Fruit fly (Drosophila melanogaster) whole organism, embryonic: ENCODE measurements around the gene CBP.

ENCODE experiments used
- Abd-B ChIP-seq: fragments of 200-800 bp; sonication (Bioruptor generic); optimal IDR thresholded peaks from 2 replicates; lab custom pipeline; 2018; ENCODE audit warnings: missing biosample characterization, mild to moderate bottlenecking, missing genetic modification characterization, moderate library complexity
- CG10979 ChIP-seq: fragments of 200-800 bp; sonication (Bioruptor generic); optimal IDR thresholded peaks from 2 replicates; lab custom pipeline; 2018; ENCODE audit warnings: missing biosample characterization, mild to moderate bottlenecking, missing genetic modification characterization, moderate library complexity
- CG12299 ChIP-seq: fragments of 200-800 bp; sonication (Bioruptor generic); optimal IDR thresholded peaks from 2 replicates; lab custom pipeline; 2018; ENCODE audit warnings: missing biosample characterization, mild to moderate bottlenecking, missing genetic modification characterization
- CG12744 ChIP-seq: fragments of 200-800 bp; sonication (Bioruptor generic); optimal IDR thresholded peaks from 2 replicates; lab custom pipeline; 2016; ENCODE audit warnings: missing biosample characterization, missing genetic modification characterization
- CG12942 ChIP-seq: fragments of 200-800 bp; sonication (Bioruptor generic); optimal IDR thresholded peaks from 3 replicates; lab custom pipeline; 2016; ENCODE audit warnings: missing biosample characterization, missing genetic modification characterization
- CG13296 ChIP-seq: fragments of 200-800 bp; sonication (Bioruptor generic); optimal IDR thresholded peaks from 3 replicates; lab custom pipeline; 2018; ENCODE audit warnings: missing biosample characterization, mild to moderate bottlenecking, missing genetic modification characterization
- CG14441 ChIP-seq: fragments of 200-800 bp; sonication (Bioruptor generic); IDR thresholded peaks from 2 replicates; pipeline ENCODE4 v1.3.6; 2022; ENCODE audit warnings: missing biosample characterization, missing genetic modification characterization
- CG14860 ChIP-seq: fragments of 200-800 bp; sonication (Bioruptor generic); IDR thresholded peaks from 3 replicates; pipeline ENCODE4 v1.3.6; 2022; ENCODE audit warnings: missing biosample characterization, missing genetic modification characterization; ENCODE audit not compliant: partially characterized antibody
- CG15269 ChIP-seq: fragments of 200-800 bp; sonication (Bioruptor generic); optimal IDR thresholded peaks from 2 replicates; lab custom pipeline; 2018; ENCODE audit warnings: missing biosample characterization, mild to moderate bottlenecking, missing genetic modification characterization, moderate library complexity
- CG17186 ChIP-seq: fragments of 200-800 bp; sonication (Bioruptor generic); optimal IDR thresholded peaks from 3 replicates; lab custom pipeline; 2017; ENCODE audit warnings: missing biosample characterization, missing genetic modification reagents, missing genetic modification characterization
- CG17361 ChIP-seq: fragments of 200-800 bp; sonication (Bioruptor generic); IDR thresholded peaks from 3 replicates; pipeline ENCODE4 v1.3.6; 2022; ENCODE audit warnings: missing biosample characterization, missing genetic modification characterization
- CG17829 ChIP-seq: fragments of 200-800 bp; optimal IDR thresholded peaks from 2 replicates; lab custom pipeline; 2019; ENCODE audit warnings: missing biosample characterization, mild to moderate bottlenecking, missing genetic modification characterization, moderate library complexity
- CG2116 ChIP-seq: fragments of 200-800 bp; sonication (Bioruptor generic); optimal IDR thresholded peaks from 3 replicates; lab custom pipeline; 2018; ENCODE audit warnings: missing biosample characterization, mild to moderate bottlenecking, missing genetic modification characterization
- CG31441 ChIP-seq: fragments of 200-800 bp; sonication (Bioruptor generic); IDR thresholded peaks from 2 replicates; pipeline ENCODE4 v1.3.6; 2022; ENCODE audit warnings: missing biosample characterization, missing genetic modification characterization
- CG32532 ChIP-seq: fragments of 200-800 bp; sonication (Bioruptor generic); IDR thresholded peaks from 2 replicates; pipeline ENCODE4 v1.3.6; 2022; ENCODE audit warnings: missing biosample characterization, missing genetic modification characterization
- CG34376 ChIP-seq: fragments of 200-800 bp; sonication (Bioruptor generic); optimal IDR thresholded peaks from 2 replicates; lab custom pipeline; 2018; ENCODE audit warnings: missing biosample characterization, mild to moderate bottlenecking, missing genetic modification characterization
- CG3847 ChIP-seq: fragments of 200-800 bp; sonication (Bioruptor generic); IDR thresholded peaks from 2 replicates; pipeline ENCODE4 v1.3.6; 2022; ENCODE audit warnings: missing biosample characterization, missing genetic modification characterization
- CG4820 ChIP-seq: fragments of 200-800 bp; sonication (Bioruptor generic); optimal IDR thresholded peaks from 3 replicates; lab custom pipeline; 2016; ENCODE audit warnings: missing biosample characterization, missing genetic modification characterization
- CG8924 ChIP-seq: fragments of 200-800 bp; optimal IDR thresholded peaks from 3 replicates; lab custom pipeline; 2019; ENCODE audit warnings: missing biosample characterization, mild to moderate bottlenecking, missing genetic modification characterization, moderate library complexity
- CG8944 ChIP-seq: fragments of 200-800 bp; sonication (Bioruptor generic); optimal IDR thresholded peaks from 3 replicates; lab custom pipeline; 2016; ENCODE audit warnings: missing biosample characterization, missing genetic modification characterization
- CG9727 ChIP-seq: fragments of 200-800 bp; sonication (Bioruptor generic); optimal IDR thresholded peaks from 3 replicates; lab custom pipeline; 2017; ENCODE audit warnings: missing biosample characterization, mild to moderate bottlenecking, missing genetic modification characterization
- CoRest ChIP-seq: fragments of 200-800 bp; sonication (Bioruptor generic); optimal IDR thresholded peaks from 3 replicates; lab custom pipeline; 2018; ENCODE audit warnings: missing biosample characterization, mild to moderate bottlenecking, missing genetic modification characterization, moderate library complexity
- E2f2 ChIP-seq: fragments of 200-800 bp; sonication (Bioruptor generic); IDR thresholded peaks from 2 replicates; pipeline ENCODE4 v1.3.6; 2022; ENCODE audit warnings: missing biosample characterization, missing genetic modification characterization
- GATAe ChIP-seq: fragments of 200-800 bp; sonication (Bioruptor generic); conservative IDR thresholded peaks from 2 replicates; pipeline ENCODE4 v1.3.6; 2022; ENCODE audit warnings: missing biosample characterization, missing genetic modification characterization
- Hr3 ChIP-seq: fragments of 200-800 bp; sonication (Bioruptor generic); optimal IDR thresholded peaks from 3 replicates; lab custom pipeline; 2016; ENCODE audit warnings: missing biosample characterization, missing genetic modification characterization
- Lhr ChIP-seq: fragments of 200-800 bp; sonication (Bioruptor generic); optimal IDR thresholded peaks from 3 replicates; lab custom pipeline; 2017; ENCODE audit warnings: mild to moderate bottlenecking, missing biosample characterization, missing genetic modification reagents, missing genetic modification characterization
- NC2β ChIP-seq: fragments of 200-800 bp; sonication (Bioruptor generic); optimal IDR thresholded peaks from 2 replicates; lab custom pipeline; 2016; ENCODE audit warnings: missing biosample characterization, missing genetic modification characterization
- Nf-YC ChIP-seq: fragments of 200-800 bp; optimal IDR thresholded peaks from 3 replicates; lab custom pipeline; 2019; ENCODE audit warnings: missing biosample characterization, mild to moderate bottlenecking, missing genetic modification characterization, moderate library complexity
- Optix ChIP-seq: fragments of 200-800 bp; sonication (Bioruptor generic); IDR thresholded peaks from 3 replicates; pipeline ENCODE4 v1.3.6; 2022; ENCODE audit warnings: missing biosample characterization, missing genetic modification characterization
- Pdp1 ChIP-seq, 2 experiments: fragments of 200-800 bp; sonication (Bioruptor generic); optimal IDR thresholded peaks; 3 replicates each; lab custom pipeline; 2016; ENCODE audit warnings: missing biosample characterization in 2 of 2, missing genetic modification characterization in 2 of 2, mild to moderate bottlenecking in 1 of 2, moderate library complexity in 1 of 2
- Spps ChIP-seq: fragments of 200-800 bp; sonication (Bioruptor generic); optimal IDR thresholded peaks from 2 replicates; lab custom pipeline; 2018; ENCODE audit warnings: missing biosample characterization, mild to moderate bottlenecking, missing genetic modification characterization
- Xrp1 ChIP-seq: fragments of 200-800 bp; sonication (Bioruptor generic); IDR thresholded peaks from 2 replicates; pipeline ENCODE4 v1.3.6; 2022; ENCODE audit warnings: missing biosample characterization, missing genetic modification characterization
- abd-A ChIP-seq: fragments of 200-800 bp; sonication (Bioruptor generic); optimal IDR thresholded peaks from 3 replicates; lab custom pipeline; 2019; ENCODE audit warnings: missing biosample characterization, mild to moderate bottlenecking, missing genetic modification characterization, moderate library complexity
- aop ChIP-seq: fragments of 200-800 bp; sonication (Bioruptor generic); IDR thresholded peaks from 2 replicates; pipeline ENCODE4 v1.3.6; 2022; ENCODE audit warnings: missing biosample characterization, missing genetic modification characterization
- bcd ChIP-seq: fragments of 200-800 bp; sonication (Bioruptor generic); optimal IDR thresholded peaks from 2 replicates; lab custom pipeline; 2017; ENCODE audit warnings: missing biosample characterization, mild to moderate bottlenecking, missing genetic modification characterization
- cato ChIP-seq: fragments of 200-800 bp; sonication (Bioruptor generic); optimal IDR thresholded peaks from 2 replicates; lab custom pipeline; 2016; ENCODE audit warnings: missing biosample characterization, missing genetic modification characterization, borderline replicate concordance
- caup ChIP-seq: fragments of 200-800 bp; sonication (Bioruptor generic); optimal IDR thresholded peaks from 3 replicates; lab custom pipeline; 2017; ENCODE audit warnings: missing biosample characterization, mild to moderate bottlenecking, missing genetic modification characterization, moderate library complexity; ENCODE audit not compliant: severe bottlenecking
- corto ChIP-seq: fragments of 200-800 bp; sonication (Bioruptor generic); optimal IDR thresholded peaks from 2 replicates; lab custom pipeline; 2016; ENCODE audit warnings: missing biosample characterization, mild to moderate bottlenecking, missing genetic modification characterization, moderate library complexity
- cwo ChIP-seq: fragments of 200-800 bp; sonication (Bioruptor generic); optimal IDR thresholded peaks from 3 replicates; lab custom pipeline; 2017; ENCODE audit warnings: missing biosample characterization, missing genetic modification characterization, mild to moderate bottlenecking, moderate library complexity, missing genetic modification reagents
- dmrt99B ChIP-seq: fragments of 200-800 bp; sonication (Bioruptor generic); optimal IDR thresholded peaks from 2 replicates; lab custom pipeline; 2018; ENCODE audit warnings: missing biosample characterization, mild to moderate bottlenecking, missing genetic modification characterization, moderate library complexity
- exex ChIP-seq: fragments of 200-800 bp; sonication (Bioruptor generic); optimal IDR thresholded peaks from 4 replicates; lab custom pipeline; 2018; ENCODE audit warnings: missing biosample characterization, mild to moderate bottlenecking, missing genetic modification characterization, moderate library complexity
- gcm ChIP-seq: fragments of 200-800 bp; sonication (Bioruptor generic); optimal IDR thresholded peaks from 2 replicates; lab custom pipeline; 2019; ENCODE audit warnings: missing biosample characterization, mild to moderate bottlenecking, missing genetic modification characterization, moderate library complexity
- insv ChIP-seq, 2 experiments: fragments of 200-800 bp; sonication (Bioruptor generic); optimal IDR thresholded peaks; 3 replicates each; lab custom pipeline; 2016 to 2018; ENCODE audit warnings: missing biosample characterization in 2 of 2, missing genetic modification characterization in 2 of 2
- klu ChIP-seq: fragments of 200-800 bp; sonication (Bioruptor generic); IDR thresholded peaks from 2 replicates; pipeline ENCODE4 v1.3.6; 2022; ENCODE audit warnings: missing biosample characterization, missing genetic modification characterization
- mam ChIP-seq: fragments of 200-800 bp; sonication (Bioruptor generic); optimal IDR thresholded peaks from 3 replicates; lab custom pipeline; 2016; ENCODE audit warnings: missing biosample characterization, missing genetic modification characterization
- pho ChIP-seq: fragments of 200-800 bp; sonication (Bioruptor generic); optimal IDR thresholded peaks from 2 replicates; lab custom pipeline; 2016; ENCODE audit warnings: missing biosample characterization, missing genetic modification characterization
- pzg ChIP-seq: fragments of 200-800 bp; sonication (Bioruptor generic); optimal IDR thresholded peaks from 3 replicates; lab custom pipeline; 2018; ENCODE audit warnings: missing biosample characterization, mild to moderate bottlenecking, missing genetic modification characterization, moderate library complexity
- sd ChIP-seq: fragments of 200-800 bp; sonication (Bioruptor generic); optimal IDR thresholded peaks from 3 replicates; lab custom pipeline; 2018; ENCODE audit warnings: missing biosample characterization, mild to moderate bottlenecking, missing genetic modification characterization, moderate library complexity
- sens ChIP-seq: fragments of 200-800 bp; sonication (Bioruptor generic); peaks from one replicate; lab custom pipeline; 2016; ENCODE audit warnings: missing biosample characterization, missing genetic modification characterization
- shn ChIP-seq: fragments of 200-800 bp; sonication (Bioruptor generic); optimal IDR thresholded peaks from 3 replicates; lab custom pipeline; 2016; ENCODE audit warnings: missing biosample characterization, missing genetic modification characterization

The CBP gene

DNA sequence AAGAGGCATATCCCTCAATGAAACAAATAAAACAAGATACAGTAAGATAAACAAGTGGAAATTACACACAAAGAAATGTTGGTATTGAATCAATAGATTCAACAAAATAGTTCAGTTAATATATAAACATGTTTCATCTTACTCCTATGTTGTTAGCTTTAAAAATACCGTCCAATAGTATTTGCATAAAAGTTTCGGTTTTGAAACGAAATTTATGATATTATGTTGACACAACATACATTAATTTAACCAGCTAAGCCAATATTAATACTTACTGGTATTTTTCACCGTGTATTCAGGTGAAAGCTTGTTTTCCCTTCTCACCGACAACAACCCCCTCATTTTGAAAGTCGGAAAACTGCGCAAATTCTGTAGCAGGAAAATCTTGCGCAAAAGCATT, 1.4 kb downstream of the CBP start (continued):
- TF ChIP-seq shn (GFP tag; lab: Kevin White, UChicago) = peak; percentile 29
- TF ChIP-seq CG4820 = peak; percentile 27
- TF ChIP-seq CG8944 = peak; percentile 26
- peak; percentile 70 for TF ChIP-seq CoRest (tag; lab: Kevin White, UChicago)
- peak; percentile 78 for TF ChIP-seq CG31441 (GFP tag; lab: Robert Waterston, UW)
- TF ChIP-seq cato (GFP tag; lab: Kevin White, UChicago) = peak; percentile 23
- TF ChIP-seq abd-A (tag; lab: Kevin White, UChicago) = no peak
- peak; percentile 34 for TF ChIP-seq bcd (GFP tag; lab: Kevin White, UChicago)
- no peak for TF ChIP-seq NC2β (GFP tag; lab: Kevin White, UChicago)
- TF ChIP-seq corto (GFP tag; lab: Kevin White, UChicago) = no peak
- peak; percentile 36 for TF ChIP-seq Nf-YC (tag; lab: Kevin White, UChicago)
- TF ChIP-seq sd (tag; lab: Kevin White, UChicago) = no peak
- peak; percentile 42 for TF ChIP-seq gcm (GFP tag; lab: Kevin White, UChicago)
- no peak for TF ChIP-seq GATAe (GFP tag; lab: Robert Waterston, UW)
- peak; percentile 46 for TF ChIP-seq Hr3 (GFP tag; lab: Kevin White, UChicago)
- TF ChIP-seq Lhr (GFP tag; lab: Kevin White, UChicago) = peak; percentile 19
- peak; percentile 60 for TF ChIP-seq CG8924 (tag; lab: Kevin White, UChicago)
- peak; percentile 40 for TF ChIP-seq CG12942 (GFP tag; lab: Kevin White, UChicago)
- peak; percentile 77 for TF ChIP-seq dmrt99B
- TF ChIP-seq E2f2 (GFP tag; lab: Robert Waterston, UW) = peak; percentile 19; the same call in 1 of the 2 replicates
- TF ChIP-seq Optix (GFP tag; lab: Robert Waterston, UW) = no peak
- TF ChIP-seq CG15269 (tag; lab: Kevin White, UChicago) = peak; percentile 71
- TF ChIP-seq caup (GFP tag; lab: Kevin White, UChicago) = peak; percentile 74
- TF ChIP-seq pzg = no peak
- TF ChIP-seq Pdp1 (GFP tag; optimal IDR thresholded peaks at IDR 0.05; lab: Kevin White, UChicago) = peak; percentile 41 to 65
- TF ChIP-seq aop (GFP tag; lab: Robert Waterston, UW) = no peak
- TF ChIP-seq Spps (tag; lab: Kevin White, UChicago) = peak; percentile 35
- peak; percentile 56 for TF ChIP-seq Abd-B (GFP tag; lab: Kevin White, UChicago)
- peak; percentile 55; the same call in 1 of the 2 replicates for TF ChIP-seq Xrp1
- TF ChIP-seq CG9727 (GFP tag; lab: Kevin White, UChicago) = peak; percentile 51
- TF ChIP-seq CG12744 = peak; percentile 26
- TF ChIP-seq CG10979 (tag; lab: Kevin White, UChicago) = peak; percentile 63
- TF ChIP-seq CG32532 = peak; percentile 55; the same call in 1 of the 2 replicates
- peak; percentile 50 for TF ChIP-seq cwo (GFP tag; lab: Kevin White, UChicago)
- TF ChIP-seq exex = peak; percentile 18
- TF ChIP-seq pho = peak; percentile 57
- peak; percentile 33 for TF ChIP-seq CG2116 (GFP tag; lab: Kevin White, UChicago)
- TF ChIP-seq CG13296 (GFP tag; lab: Kevin White, UChicago) = peak; percentile 66
- no peak for TF ChIP-seq insv (GFP tag; optimal IDR thresholded peaks at IDR 0.05; lab: Kevin White, UChicago)
- peak; percentile 48 for TF ChIP-seq CG17829 (tag; lab: Kevin White, UChicago)
- TF ChIP-seq CG17186 (GFP tag; lab: Kevin White, UChicago) = peak; percentile 6
- peak; percentile 80 for TF ChIP-seq CG12299 (tag; lab: Kevin White, UChicago)
- TF ChIP-seq klu (GFP tag; lab: Robert Waterston, UW) = peak; percentile 36; the same call in 1 of the 2 replicates
- TF ChIP-seq CG3847 = peak; percentile 38; the same call in 1 of the 2 replicates
- TF ChIP-seq CG14860 (GFP tag; lab: Robert Waterston, UW) = no peak
- TF ChIP-seq CG14441 = peak; percentile 45; the same call in 1 of the 2 replicates
- TF ChIP-seq mam (GFP tag; lab: Kevin White, UChicago) = peak; percentile 41
- TF ChIP-seq CG17361 (GFP tag; lab: Robert Waterston, UW) = peak; percentile 73; the same call in 2 of the 3 replicates
- TF ChIP-seq CG34376 (GFP tag; lab: Kevin White, UChicago) = peak; percentile 63
- TF ChIP-seq sens = peak; percentile 90
